Fruit fly (Drosophila melanogaster): ENCODE data around the gene CG34417.

DNA sequence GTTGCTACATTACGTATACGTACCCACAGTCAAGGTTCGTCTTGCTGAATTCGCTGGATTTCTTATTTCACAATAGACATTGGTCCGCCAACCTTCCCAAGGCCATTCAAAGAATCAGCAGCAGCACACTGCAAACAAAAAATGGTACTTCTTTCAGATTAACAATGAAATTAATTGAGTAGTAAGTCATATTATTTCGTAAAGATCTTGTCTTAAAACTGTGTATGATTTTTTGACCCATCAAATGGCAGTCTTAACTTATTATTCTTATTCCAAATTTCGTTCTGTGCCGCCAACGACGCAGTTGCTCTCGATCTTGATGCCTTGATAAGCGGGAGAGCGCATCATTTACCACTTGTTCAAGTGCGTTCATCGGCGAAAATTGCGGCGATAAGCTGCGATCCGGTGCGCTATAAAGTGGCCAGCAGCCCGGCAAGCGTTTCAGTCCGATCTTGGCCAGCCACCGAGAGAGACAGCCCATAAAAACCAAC lies 12.0 kb upstream of the CG34417 start, which contains the start of gene Agxt:
- TF ChIP-seq psq (optimal IDR thresholded peaks at IDR 0.05) (no peak), ttk (optimal IDR thresholded peaks at IDR 0.05) (no peak), h (optimal IDR thresholded peaks at IDR 0.05) (no peak)

Measured in Kc167 (cell line).